Worm (Caenorhabditis elegans) whole organism, L4 larva: Measurements from ENCODE around the gene coq-3.

Source experiments
- F44E2.7 ChIP-seq: fragments of 200-800 bp; sonication (Bioruptor generic); IDR thresholded peaks from 2 replicates; pipeline ENCODE4 v2.1.2; 2022; ENCODE audit warnings: missing genetic modification characterization, missing compliant biosample characterization
- T26A8.4 ChIP-seq: fragments of 200-800 bp; sonication (Bioruptor generic); IDR thresholded peaks from 2 replicates; pipeline ENCODE4 v1.3.6; 2022; ENCODE audit warnings: missing genetic modification characterization, missing compliant biosample characterization
- Y105C5A.15 ChIP-seq: fragments of 200-800 bp; sonication (Bioruptor generic); IDR thresholded peaks from 2 replicates; pipeline ENCODE4 v1.3.6; 2022; ENCODE audit warnings: missing genetic modification characterization, missing compliant biosample characterization
- Y48G9A.11 ChIP-seq: fragments of 200-800 bp; sonication (Bioruptor generic); IDR thresholded peaks from 2 replicates; pipeline ENCODE4 v1.3.6; 2022; ENCODE audit warnings: missing genetic modification reagents, missing genetic modification characterization, missing compliant biosample characterization
- Y5F2A.4 ChIP-seq: fragments of 200-800 bp; sonication (Bioruptor generic); optimal IDR thresholded peaks from 2 replicates; lab custom pipeline; 2018; ENCODE audit warnings: mild to moderate bottlenecking, missing genetic modification characterization, missing compliant biosample characterization
- Y75B8A.6 ChIP-seq: fragments of 200-800 bp; sonication (Bioruptor generic); IDR thresholded peaks from 2 replicates; pipeline ENCODE4 v1.3.6; 2022; ENCODE audit warnings: missing genetic modification reagents, missing genetic modification characterization, missing compliant biosample characterization
- ZK337.2 ChIP-seq: fragments of 200-800 bp; sonication (Bioruptor generic); IDR thresholded peaks from 2 replicates; pipeline ENCODE4 v1.3.6; 2022; ENCODE audit warnings: missing genetic modification reagents, missing genetic modification characterization, missing compliant biosample characterization
- aly-2 ChIP-seq: sonication (generic microtip); optimal IDR thresholded peaks from 2 replicates; lab custom pipeline; 2018; ENCODE audit warnings: missing biosample characterization, missing genetic modification characterization
- ceh-32 ChIP-seq: sonication (generic microtip); optimal IDR thresholded peaks from 2 replicates; lab custom pipeline; 2016; ENCODE audit warnings: mild to moderate bottlenecking, missing genetic modification characterization, missing compliant biosample characterization; ENCODE audit not compliant: poor library complexity
- ceh-62 ChIP-seq: sonication (generic microtip); optimal IDR thresholded peaks from 2 replicates; lab custom pipeline; 2017; ENCODE audit warnings: missing biosample characterization, missing genetic modification characterization
- daf-16 ChIP-seq, 3 experiments: sonication (generic microtip); optimal IDR thresholded peaks; 2 replicates each; lab custom pipeline; 2016 to 2017; ENCODE audit warnings: missing genetic modification characterization in 3 of 3, missing genetic modification reagents in 3 of 3, mild to moderate bottlenecking in 2 of 3, missing compliant biosample characterization in 2 of 3, missing biosample characterization in 1 of 3, moderate library complexity in 1 of 3
- daf-8 ChIP-seq: fragments of 200-800 bp; sonication (Bioruptor generic); IDR thresholded peaks from 2 replicates; pipeline ENCODE4 v1.3.6; 2022; ENCODE audit warnings: missing genetic modification characterization, missing compliant biosample characterization
- dmd-6 ChIP-seq: fragments of 200-800 bp; sonication (Bioruptor generic); IDR thresholded peaks from 2 replicates; pipeline ENCODE4 v1.3.6; 2022; ENCODE audit warnings: missing genetic modification reagents, missing genetic modification characterization, missing compliant biosample characterization
- dpl-1 ChIP-seq: fragments of 150-350 bp; optimal IDR thresholded peaks from 2 replicates; lab custom pipeline; 2014; ENCODE audit warnings: missing biosample characterization, missing genetic modification reagents, missing genetic modification characterization
- dve-1 ChIP-seq: sonication (generic microtip); optimal IDR thresholded peaks from 2 replicates; lab custom pipeline; 2017; ENCODE audit warnings: antibody characterized with exemption, mild to moderate bottlenecking, missing genetic modification characterization, missing compliant biosample characterization; ENCODE audit not compliant: insufficient read depth
- egl-43 ChIP-seq: fragments of 200-800 bp; sonication (Bioruptor generic); IDR thresholded peaks from 2 replicates; pipeline ENCODE4 v1.3.6; 2022; ENCODE audit warnings: missing genetic modification reagents, missing genetic modification characterization, missing compliant biosample characterization
- hif-1 ChIP-seq, 2 experiments: sonication (generic microtip); optimal IDR thresholded peaks; 2 replicates each; lab custom pipeline; 2016 to 2017; ENCODE audit warnings: missing compliant biosample characterization in 2 of 2, missing genetic modification characterization in 2 of 2, missing genetic modification reagents in 2 of 2, missing genotype in 2 of 2, mild to moderate bottlenecking in 1 of 2
- hlh-11 ChIP-seq: fragments of 200-800 bp; sonication (Bioruptor generic); optimal IDR thresholded peaks from 2 replicates; lab custom pipeline; 2018; ENCODE audit warnings: mild to moderate bottlenecking, missing genetic modification characterization, missing compliant biosample characterization
- hlh-30 ChIP-seq: sonication (generic microtip); optimal IDR thresholded peaks from 2 replicates; lab custom pipeline; 2017; ENCODE audit warnings: antibody characterized with exemption, mild to moderate bottlenecking, missing genetic modification characterization, missing compliant biosample characterization; ENCODE audit not compliant: insufficient read depth
- hmg-1.1 ChIP-seq: fragments of 200-800 bp; sonication (Bioruptor generic); IDR thresholded peaks from 2 replicates; pipeline ENCODE4 v1.3.6; 2022; ENCODE audit warnings: missing genetic modification reagents, missing genetic modification characterization, missing compliant biosample characterization
- jun-1 ChIP-seq: fragments of 150-350 bp; optimal IDR thresholded peaks from 2 replicates; lab custom pipeline; 2014; ENCODE audit warnings: missing biosample characterization, missing genetic modification reagents, missing genetic modification characterization
- lin-1 ChIP-seq: fragments of 200-800 bp; sonication (Bioruptor generic); IDR thresholded peaks from 2 replicates; pipeline ENCODE4 v1.3.6; 2022; ENCODE audit warnings: missing genetic modification reagents, missing genetic modification characterization, missing compliant biosample characterization
- lin-38 ChIP-seq: fragments of 200-800 bp; sonication (Bioruptor generic); IDR thresholded peaks from 2 replicates; pipeline ENCODE4 v1.3.6; 2022; ENCODE audit warnings: missing genetic modification reagents, missing genetic modification characterization, missing compliant biosample characterization
- lin-39 ChIP-seq: fragments of 150-350 bp; optimal IDR thresholded peaks from 2 replicates; lab custom pipeline; 2014; ENCODE audit warnings: missing biosample characterization, missing genetic modification reagents, missing genetic modification characterization
- lir-3 ChIP-seq: sonication (generic microtip); optimal IDR thresholded peaks from 2 replicates; lab custom pipeline; 2016; ENCODE audit warnings: mild to moderate bottlenecking, missing genetic modification characterization, missing compliant biosample characterization
- lsy-2 ChIP-seq, 2 experiments: fragments of 150-350 bp in 1 of 2; sonication (generic microtip) in 1 of 2; optimal IDR thresholded peaks; 2 replicates each; lab custom pipeline; 2014 to 2017; ENCODE audit warnings: missing biosample characterization in 2 of 2, missing genetic modification characterization in 2 of 2
- mep-1 ChIP-seq: fragments of 150-350 bp; sonication (generic microtip); optimal IDR thresholded peaks from 3 replicates; lab custom pipeline; 2014; ENCODE audit warnings: missing biosample characterization, missing genetic modification characterization
- mes-2 ChIP-seq: sonication (generic microtip); optimal IDR thresholded peaks from 2 replicates; lab custom pipeline; 2016; ENCODE audit warnings: missing genotype, mild to moderate bottlenecking, missing genetic modification characterization, missing compliant biosample characterization; ENCODE audit not compliant: poor library complexity, severe bottlenecking
- mxl-2 ChIP-seq: fragments of 200-800 bp; sonication (Bioruptor generic); conservative IDR thresholded peaks from 2 replicates; pipeline ENCODE4 v1.3.6; 2022; ENCODE audit warnings: missing genetic modification reagents, missing genetic modification characterization, missing compliant biosample characterization
- nhr-10 ChIP-seq: fragments of 150-350 bp; optimal IDR thresholded peaks from 2 replicates; lab custom pipeline; 2014; ENCODE audit warnings: missing biosample characterization, missing genetic modification characterization
- nhr-102 ChIP-seq: sonication (generic microtip); optimal IDR thresholded peaks from 2 replicates; lab custom pipeline; 2016; ENCODE audit warnings: mild to moderate bottlenecking, missing genetic modification characterization, moderate library complexity, missing compliant biosample characterization
- nhr-111 ChIP-seq: fragments of 200-800 bp; sonication (Bioruptor generic); optimal IDR thresholded peaks from 2 replicates; lab custom pipeline; 2018; ENCODE audit warnings: mild to moderate bottlenecking, missing genetic modification characterization, missing compliant biosample characterization
- nhr-237 ChIP-seq: sonication (generic microtip); optimal IDR thresholded peaks from 2 replicates; lab custom pipeline; 2017; ENCODE audit warnings: missing biosample characterization, missing genetic modification characterization
- nhr-28 ChIP-seq: fragments of 150-350 bp; optimal IDR thresholded peaks from 2 replicates; lab custom pipeline; 2014; ENCODE audit warnings: missing biosample characterization, missing genetic modification characterization
- nhr-77 ChIP-seq: fragments of 150-350 bp; optimal IDR thresholded peaks from 2 replicates; lab custom pipeline; 2014; ENCODE audit warnings: missing biosample characterization, missing genetic modification characterization
- pha-4 ChIP-seq, 2 experiments: fragments of 150-350 bp in 1 of 2; fragments of 200-800 bp in 1 of 2; sonication (Bioruptor generic) in 1 of 2; IDR thresholded peaks in 1 of 2; optimal IDR thresholded peaks in 1 of 2; 2 replicates each; pipeline versions ENCODE4 v1.3.6 to Lab custom; 2014 to 2022; ENCODE audit warnings: missing genetic modification characterization in 2 of 2, missing genetic modification reagents in 2 of 2, missing biosample characterization in 1 of 2, missing compliant biosample characterization in 1 of 2
- pqm-1 ChIP-seq: sonication (generic microtip); optimal IDR thresholded peaks from 2 replicates; lab custom pipeline; 2017; ENCODE audit warnings: missing biosample characterization, missing genetic modification characterization
- skn-1 ChIP-seq: fragments of 150-350 bp; optimal IDR thresholded peaks from 2 replicates; lab custom pipeline; 2014; ENCODE audit warnings: missing biosample characterization, missing genetic modification characterization
- snpc-1.2 ChIP-seq: fragments of 200-800 bp; sonication (Bioruptor generic); IDR thresholded peaks from 2 replicates; pipeline ENCODE4 v1.3.6; 2022; ENCODE audit warnings: missing genetic modification reagents, missing genetic modification characterization, missing compliant biosample characterization
- unc-62 ChIP-seq, 3 experiments: fragments of 150-350 bp in 1 of 3; sonication (generic microtip); optimal IDR thresholded peaks in 2 of 3; peaks in 1 of 3; 1 replicate in 1 of 3; 2 replicates in 2 of 3; lab custom pipeline; 2014 to 2017; ENCODE audit warnings: missing biosample characterization in 3 of 3, missing genetic modification characterization in 3 of 3, missing genetic modification reagents in 3 of 3, missing genotype in 1 of 3
- zag-1 ChIP-seq: fragments of 150-350 bp; optimal IDR thresholded peaks from 2 replicates; lab custom pipeline; 2014; ENCODE audit warnings: missing biosample characterization, missing genetic modification characterization
- zfp-2 ChIP-seq: sonication (generic microtip); optimal IDR thresholded peaks from 2 replicates; lab custom pipeline; 2016; ENCODE audit warnings: mild to moderate bottlenecking, missing genetic modification characterization, missing compliant biosample characterization
- zip-2 ChIP-seq: fragments of 150-350 bp; optimal IDR thresholded peaks from 2 replicates; lab custom pipeline; 2014; ENCODE audit warnings: missing biosample characterization, missing genetic modification characterization
- ztf-11 ChIP-seq: fragments of 150-350 bp; optimal IDR thresholded peaks from 2 replicates; lab custom pipeline; 2014; ENCODE audit warnings: missing biosample characterization, missing genetic modification characterization
- ztf-7 ChIP-seq: fragments of 150-350 bp; optimal IDR thresholded peaks from 2 replicates; lab custom pipeline; 2014; ENCODE audit warnings: missing biosample characterization, missing genetic modification characterization

The coq-3 gene

DNA sequence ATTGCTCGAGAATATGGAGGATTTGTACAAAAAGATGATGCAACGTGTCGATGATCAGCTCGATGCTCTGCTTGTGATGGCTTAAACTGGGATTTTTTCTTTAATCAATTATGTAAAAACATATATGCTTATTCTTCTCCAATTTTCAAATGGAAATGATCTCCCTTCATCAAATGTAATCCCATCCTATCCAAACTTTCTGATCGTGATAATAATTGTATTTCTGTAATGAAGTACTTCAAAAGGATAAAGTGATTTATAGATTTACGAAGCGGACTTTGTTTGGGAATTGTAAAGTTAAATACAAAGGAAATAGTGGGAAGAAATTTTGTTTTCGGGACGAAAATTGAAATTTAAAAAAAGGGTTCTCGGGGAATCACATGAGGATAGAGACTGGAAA lies 5.5 kb downstream of the coq-3 start (continued):
- TF ChIP-seq lin-39 (tag; lab: Kevin White, UChicago) (no peak), T26A8.4 (no peak; the same call in 1 of the 2 replicates), Y48G9A.11 (GFP tag; lab: Robert Waterston, UW) (no peak), mxl-2 (GFP tag; lab: Robert Waterston, UW) (no peak), Y75B8A.6 (GFP tag; lab: Robert Waterston, UW) (no peak), hmg-1.1 (GFP tag; lab: Robert Waterston, UW) (no peak), ceh-32 (tag; lab: Kevin White, UChicago) (no peak), dve-1 (tag; lab: Kevin White, UChicago) (peak; percentile 9), zag-1 (tag; lab: Kevin White, UChicago) (no peak), ztf-7 (tag; lab: Kevin White, UChicago) (no peak), lsy-2 (tag; optimal IDR thresholded peaks at IDR 0.05; lab: Kevin White, UChicago) (no peak), hif-1 (tag; optimal IDR thresholded peaks at IDR 0.05; lab: Kevin White, UChicago) (no peak), mep-1 (tag; lab: Kevin White, UChicago) (peak; percentile 63), nhr-111 (no peak), jun-1 (no peak), pqm-1 (no peak), lin-38 (0 out of 2 replicates have a peak, but pooled peaks have one; percentile 17)
- TF ChIP-seq, all 104 proteins: peak for 8

DNA sequence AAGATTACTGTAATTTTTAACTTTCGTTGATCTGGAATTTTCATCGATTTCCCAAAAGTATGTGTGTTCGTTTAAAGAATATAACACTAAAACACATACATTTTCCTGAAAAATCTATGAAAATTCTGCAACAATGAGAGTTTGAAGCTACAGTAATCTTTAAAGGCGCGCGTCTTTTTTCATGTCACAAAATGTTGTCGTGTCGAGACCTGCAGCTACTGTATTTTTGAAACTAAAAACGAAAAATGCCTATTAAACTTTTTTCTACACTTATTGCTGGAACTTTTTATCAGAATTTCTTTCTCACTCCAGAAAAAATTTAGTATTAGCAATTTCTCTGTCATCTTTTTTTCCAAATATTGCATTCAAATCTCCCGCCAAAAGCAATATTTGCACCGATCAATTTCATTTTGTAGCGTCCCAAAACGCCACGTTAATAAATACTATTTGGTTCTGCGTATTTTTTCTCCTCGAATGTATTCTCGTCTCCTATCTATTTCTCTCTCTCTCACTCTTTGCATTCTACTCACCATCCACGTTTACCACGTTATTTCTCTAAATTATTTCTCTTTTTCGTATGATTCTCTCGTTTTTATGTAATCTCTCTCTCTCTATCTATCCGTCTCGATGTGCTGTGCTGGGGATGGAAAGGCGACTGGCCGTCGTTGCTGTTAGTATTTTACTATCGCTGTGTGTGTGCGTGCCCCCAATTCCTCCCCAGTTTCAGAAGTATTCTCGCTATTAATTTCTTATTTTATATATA lies 9.6 kb downstream of the coq-3 start, which contains the start of gene melo-1:
TSS of gene melo-1 (plus strand) at position 658 of the 763 bp plus-strand sequence.
- TF ChIP-seq zfp-2 (tag; lab: Kevin White, UChicago) (no peak), ZK337.2 (GFP tag; lab: Robert Waterston, UW) (no peak), Y48G9A.11 (GFP tag; lab: Robert Waterston, UW) (no peak), unc-62 (GFP tag; optimal IDR thresholded peaks at IDR 0.05 in 1 of 2; lab: Kevin White, UChicago) (peak in 1 of 2 experiments; percentile 98), unc-62 (tag; optimal IDR thresholded peaks at IDR 0.05; lab: Kevin White, UChicago) (no peak), lin-1 (GFP tag; lab: Robert Waterston, UW) (no peak), nhr-102 (no peak), nhr-237 (tag; lab: Kevin White, UChicago) (no peak), hmg-1.1 (GFP tag; lab: Robert Waterston, UW) (peak; percentile 69), Y105C5A.15 (no peak), daf-16 (GFP tag; optimal IDR thresholded peaks at IDR 0.05; lab: Kevin White, UChicago) (no peak), daf-16 (tag; optimal IDR thresholded peaks at IDR 0.05; lab: Kevin White, UChicago) (peak; percentile 14), daf-8 (GFP tag; lab: Robert Waterston, UW) (no peak), ceh-62 (tag; lab: Kevin White, UChicago) (no peak), nhr-111 (no peak), mes-2 (peak; percentile 31), Y75B8A.6 (GFP tag; lab: Robert Waterston, UW) (no peak), nhr-77 (tag; lab: Kevin White, UChicago) (no peak), jun-1 (peak; percentile 4), F44E2.7 (GFP tag; lab: Robert Waterston, UW) (no peak), hlh-30 (peak; percentile 27), snpc-1.2 (0 out of 2 replicates have a peak, but pooled peaks have one; percentile 21), aly-2 (no peak), lir-3 (tag; lab: Kevin White, UChicago) (no peak), nhr-10 (tag; lab: Kevin White, UChicago) (no peak), nhr-28 (tag; lab: Kevin White, UChicago) (peak; percentile 50), lin-38 (no peak; the same call in 1 of the 2 replicates), pha-4 (GFP tag; IDR thresholded peaks at IDR 0.05; lab: Robert Waterston, UW) (no peak), pha-4 (tag; optimal IDR thresholded peaks at IDR 0.05; lab: Kevin White, UChicago) (no peak), egl-43 (no peak), dpl-1 (GFP tag; lab: Kevin White, UChicago) (peak; percentile 41), dmd-6 (GFP tag; lab: Robert Waterston, UW) (peak; percentile 23; the same call in 1 of the 2 replicates), ceh-32 (tag; lab: Kevin White, UChicago) (no peak), skn-1 (tag; lab: Kevin White, UChicago) (no peak), hlh-11 (tag; lab: Kevin White, UChicago) (peak; percentile 34), ztf-11 (tag; lab: Kevin White, UChicago) (no peak), Y5F2A.4 (no peak), hif-1 (tag; optimal IDR thresholded peaks at IDR 0.05; lab: Kevin White, UChicago) (peak in 1 of 2 experiments; percentile 7), zip-2 (tag; lab: Kevin White, UChicago) (no peak), dve-1 (tag; lab: Kevin White, UChicago) (peak; percentile 74)
